Fruit fly (Drosophila melanogaster) whole organism, embryonic: ENCODE results near the gene srp.

Experiments used
- HLH3B ChIP-seq: fragments of 200-800 bp; sonication (Bioruptor generic); IDR thresholded peaks from 2 replicates; pipeline ENCODE4 v1.3.6; 2022; ENCODE audit warnings: missing biosample characterization, missing genetic modification characterization
- chn ChIP-seq: fragments of 200-800 bp; sonication (Bioruptor generic); optimal IDR thresholded peaks from 2 replicates; lab custom pipeline; 2016; ENCODE audit warnings: missing biosample characterization, missing genetic modification characterization

dm6 chr3R:16013580-16013979 lies 27.6 kb downstream of the srp start:
- TF ChIP-seq HLH3B (no peak), chn (no peak)
